Worm (Caenorhabditis elegans) whole organism, late embryonic: ENCODE measurements around the gene nop-1.

Experiments
- F13H6.1 ChIP-seq: sonication (generic microtip); optimal IDR thresholded peaks from 2 replicates; lab custom pipeline; 2016; ENCODE audit warnings: missing genetic modification characterization, missing compliant biosample characterization
- ama-1 ChIP-seq: fragments of 150-350 bp; optimal IDR thresholded peaks from 2 replicates; lab custom pipeline; 2014
- ceh-30 ChIP-seq: fragments of 150-350 bp; optimal IDR thresholded peaks from 2 replicates; lab custom pipeline; 2014; ENCODE audit warnings: missing biosample characterization, missing genetic modification characterization
- hlh-15 ChIP-seq: sonication (generic microtip); optimal IDR thresholded peaks from 2 replicates; lab custom pipeline; 2016; ENCODE audit warnings: missing genetic modification characterization, missing compliant biosample characterization
- hlh-30 ChIP-seq: sonication (generic microtip); optimal IDR thresholded peaks from 2 replicates; lab custom pipeline; 2017; ENCODE audit warnings: antibody characterized with exemption, missing genetic modification characterization, missing compliant biosample characterization; ENCODE audit not compliant: insufficient read depth
- hlh-6 ChIP-seq: sonication (generic microtip); optimal IDR thresholded peaks from 2 replicates; lab custom pipeline; 2016; ENCODE audit warnings: missing genotype, missing genetic modification characterization, missing compliant biosample characterization
- hlh-8 ChIP-seq: sonication (generic microtip); optimal IDR thresholded peaks from 2 replicates; lab custom pipeline; 2016; ENCODE audit warnings: missing genotype, missing genetic modification characterization, missing compliant biosample characterization
- lim-6 ChIP-seq: sonication (generic microtip); optimal IDR thresholded peaks from 2 replicates; lab custom pipeline; 2016; ENCODE audit warnings: missing genetic modification characterization, missing compliant biosample characterization
- nfya-1 ChIP-seq: sonication (generic microtip); optimal IDR thresholded peaks from 2 replicates; lab custom pipeline; 2017; ENCODE audit warnings: missing genetic modification characterization, mild to moderate bottlenecking, missing compliant biosample characterization, antibody characterized with exemption, moderate library complexity
- pag-3 ChIP-seq: sonication (generic microtip); optimal IDR thresholded peaks from 2 replicates; lab custom pipeline; 2016; ENCODE audit warnings: missing compliant biosample characterization, missing genetic modification characterization, borderline replicate concordance
- pqm-1 ChIP-seq: sonication (generic microtip); optimal IDR thresholded peaks from 2 replicates; lab custom pipeline; 2016; ENCODE audit warnings: missing genetic modification characterization, missing compliant biosample characterization
- pros-1 ChIP-seq: fragments of 150-350 bp; optimal IDR thresholded peaks from 2 replicates; lab custom pipeline; 2014; ENCODE audit warnings: missing biosample characterization, missing genetic modification reagents, missing genetic modification characterization
- unc-55 ChIP-seq: sonication (generic microtip); optimal IDR thresholded peaks from 2 replicates; lab custom pipeline; 2017; ENCODE audit warnings: missing biosample characterization, missing genetic modification reagents, missing genetic modification characterization
- zip-5 ChIP-seq: sonication (generic microtip); optimal IDR thresholded peaks from 2 replicates; lab custom pipeline; 2016; ENCODE audit warnings: missing genetic modification characterization, missing compliant biosample characterization

ce11 chrIII:5965368-5965767 is 6.8 kb downstream of the nop-1 start:
- no peak for TF ChIP-seq F13H6.1
- no peak for TF ChIP-seq ceh-30
- TF ChIP-seq zip-5 = no peak
- no peak for TF ChIP-seq lim-6 (tag; lab: Kevin White, UChicago)
- TF ChIP-seq pqm-1 (tag; lab: Kevin White, UChicago) = no peak
- TF ChIP-seq hlh-15 (tag; lab: Kevin White, UChicago) = no peak
- no peak for TF ChIP-seq unc-55 (GFP tag; lab: Kevin White, UChicago)
- no peak for TF ChIP-seq nfya-1 (tag; lab: Kevin White, UChicago)
- TF ChIP-seq hlh-8 = no peak
- TF ChIP-seq pros-1 (tag; lab: Kevin White, UChicago) = no peak
- no peak for TF ChIP-seq pag-3
- no peak for TF ChIP-seq hlh-30 (tag; lab: Kevin White, UChicago)
- TF ChIP-seq ama-1 (lab: Kevin White, UChicago) = no peak
- no peak for TF ChIP-seq hlh-6
